Fruit fly (Drosophila melanogaster) whole organism, adult: ENCODE measurements around the gene Epp.

Experiments
- CG5204 ChIP-seq: fragments of 200-800 bp; sonication (Bioruptor generic); optimal IDR thresholded peaks from 2 replicates; lab custom pipeline; 2016; ENCODE audit warnings: missing biosample characterization, missing genetic modification characterization
- cic ChIP-seq: fragments of 200-800 bp; sonication (Bioruptor generic); optimal IDR thresholded peaks from 2 replicates; lab custom pipeline; 2017; ENCODE audit warnings: missing biosample characterization, mild to moderate bottlenecking, missing genetic modification characterization, moderate library complexity
- ovo ChIP-seq: fragments of 200-800 bp; sonication (Bioruptor generic); optimal IDR thresholded peaks from 2 replicates; lab custom pipeline; 2016; ENCODE audit warnings: missing biosample characterization, missing genetic modification characterization

dm6 chr3R:23941643-23942424 is 50.9 kb downstream of the Epp start:
- TF ChIP-seq CG5204 (GFP tag; lab: Kevin White, UChicago) (no peak), ovo (GFP tag; lab: Kevin White, UChicago) (no peak), cic (GFP tag; lab: Kevin White, UChicago) (no peak)
